Worm (Caenorhabditis elegans): ENCODE results near the gene smg-4.

smg-4 gene

DNA sequence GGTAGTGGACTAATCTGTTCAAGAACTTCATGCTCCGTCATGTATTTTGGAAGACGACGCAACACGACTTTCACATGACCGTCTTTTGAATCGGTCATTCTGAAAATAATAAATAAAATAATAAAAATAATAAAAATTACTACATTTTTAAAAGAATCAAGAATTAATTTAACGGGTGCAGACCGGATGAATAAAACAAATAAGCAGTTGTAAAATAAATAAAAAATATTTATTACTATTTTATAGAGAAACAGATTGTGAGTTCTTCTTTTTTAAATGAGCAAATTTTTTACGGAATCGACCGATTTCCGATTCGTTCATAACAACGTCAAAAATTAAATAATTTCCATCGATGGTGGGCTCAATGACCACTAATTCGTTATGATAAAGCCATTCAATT is at the start of gene smg-4:
Gene smg-4, minus strand, starts transcription at position 101 of the 400 bp plus-strand sequence.
- TF ChIP-seq cnd-1 (tag; optimal IDR thresholded peaks at IDR 0.05) (no peak), nhr-28 (tag; optimal IDR thresholded peaks at IDR 0.05) (no peak), nhr-237 (tag; optimal IDR thresholded peaks at IDR 0.05) (no peak), nhr-76 (tag; optimal IDR thresholded peaks at IDR 0.05) (no peak), lin-32 (GFP tag; optimal IDR thresholded peaks at IDR 0.05) (no peak), sptf-1 (tag; optimal IDR thresholded peaks at IDR 0.05) (no peak), tbx-8 (GFP tag; optimal IDR thresholded peaks at IDR 0.05) (no peak), unc-39 (tag; optimal IDR thresholded peaks at IDR 0.05) (no peak)

DNA sequence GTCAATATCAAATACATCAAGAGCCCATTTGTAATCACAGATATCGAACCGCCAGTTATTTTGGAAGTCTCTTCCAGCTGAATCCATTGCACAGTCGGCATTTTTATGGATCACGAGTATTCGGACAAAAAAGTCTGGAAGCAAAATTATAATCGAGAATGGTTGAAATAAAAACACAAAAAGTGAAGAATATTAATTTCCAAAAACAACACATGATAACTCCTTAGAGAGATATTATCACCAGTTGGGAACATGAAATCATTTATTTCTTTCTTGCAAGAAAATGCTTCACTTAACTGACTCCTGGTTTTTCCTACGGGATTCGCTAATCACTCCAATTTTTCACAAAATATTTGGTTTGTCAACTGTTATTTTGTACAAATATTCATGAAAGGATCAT is 46.6 kb upstream of the smg-4 start, which contains the start of gene str-2:
Gene str-2, minus strand, starts transcription at position 101 of the 400 bp plus-strand sequence.
- TF ChIP-seq M03D4.4 (tag; optimal IDR thresholded peaks at IDR 0.05) (no peak), tbx-8 (GFP tag; optimal IDR thresholded peaks at IDR 0.05) (no peak), lin-13 (tag; optimal IDR thresholded peaks at IDR 0.05) (no peak), nhr-237 (tag; optimal IDR thresholded peaks at IDR 0.05) (no peak), mep-1 (tag; optimal IDR thresholded peaks at IDR 0.05) (no peak), unc-120 (tag; optimal IDR thresholded peaks at IDR 0.05; ENCODE audit: poor library complexity, severe bottlenecking) (no peak), nhr-2 (tag; optimal IDR thresholded peaks at IDR 0.05) (no peak), elt-1 (tag; optimal IDR thresholded peaks at IDR 0.05; ENCODE audit: borderline replicate concordance, insufficient read depth) (no peak), bed-3 (GFP tag; optimal IDR thresholded peaks at IDR 0.05) (no peak), nhr-28 (tag; optimal IDR thresholded peaks at IDR 0.05) (no peak), cnd-1 (tag; optimal IDR thresholded peaks at IDR 0.05) (no peak), zip-8 (tag; optimal IDR thresholded peaks at IDR 0.05) (no peak), pha-4 (tag; optimal IDR thresholded peaks at IDR 0.05) (no peak)

DNA sequence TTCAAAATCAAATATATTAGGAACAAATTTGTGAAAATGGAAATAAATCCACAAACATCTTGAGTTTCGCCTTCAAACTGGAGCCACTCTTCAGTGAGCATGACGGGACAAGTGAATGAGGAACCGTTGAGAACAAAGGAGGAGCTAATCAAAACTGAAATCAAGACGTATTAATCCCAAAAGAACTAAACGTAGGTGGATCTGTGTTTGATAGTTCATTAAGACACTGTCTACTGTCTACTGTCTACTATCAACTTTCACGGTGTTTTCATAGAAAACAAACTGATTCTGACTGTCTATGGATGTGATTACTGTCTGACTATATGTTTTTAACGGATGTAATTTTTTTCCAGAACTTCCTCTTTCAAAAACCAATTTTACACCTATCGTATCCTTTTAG is 44.2 kb upstream of the smg-4 start, which contains the start of gene str-193:
Gene str-193, minus strand, starts transcription at position 101 of the 400 bp plus-strand sequence.
- TF ChIP-seq blmp-1 (tag; optimal IDR thresholded peaks at IDR 0.05) (no peak), nhr-237 (tag; optimal IDR thresholded peaks at IDR 0.05) (no peak), unc-62 (GFP tag; optimal IDR thresholded peaks at IDR 0.05) (no peak), sptf-1 (tag; optimal IDR thresholded peaks at IDR 0.05) (no peak), snpc-4 (tag; optimal IDR thresholded peaks at IDR 0.05) (no peak), bed-3 (GFP tag; optimal IDR thresholded peaks at IDR 0.05) (no peak), tbx-8 (GFP tag; optimal IDR thresholded peaks at IDR 0.05) (no peak), mab-5 (tag; optimal IDR thresholded peaks at IDR 0.05) (no peak), drap-1 (GFP tag; optimal IDR thresholded peaks at IDR 0.05) (no peak), ceh-39 (tag; optimal IDR thresholded peaks at IDR 0.05) (no peak), cnd-1 (tag; optimal IDR thresholded peaks at IDR 0.05) (no peak), elt-3 (tag; optimal IDR thresholded peaks at IDR 0.05) (no peak), sem-2 (GFP tag; optimal IDR thresholded peaks at IDR 0.05) (no peak), nhr-12 (tag; optimal IDR thresholded peaks at IDR 0.05) (no peak), pha-4 (tag; optimal IDR thresholded peaks at IDR 0.05) (no peak), lin-32 (GFP tag; optimal IDR thresholded peaks at IDR 0.05) (no peak), flh-1 (GFP tag; optimal IDR thresholded peaks at IDR 0.05) (no peak), M03D4.4 (tag; optimal IDR thresholded peaks at IDR 0.05) (no peak)

DNA sequence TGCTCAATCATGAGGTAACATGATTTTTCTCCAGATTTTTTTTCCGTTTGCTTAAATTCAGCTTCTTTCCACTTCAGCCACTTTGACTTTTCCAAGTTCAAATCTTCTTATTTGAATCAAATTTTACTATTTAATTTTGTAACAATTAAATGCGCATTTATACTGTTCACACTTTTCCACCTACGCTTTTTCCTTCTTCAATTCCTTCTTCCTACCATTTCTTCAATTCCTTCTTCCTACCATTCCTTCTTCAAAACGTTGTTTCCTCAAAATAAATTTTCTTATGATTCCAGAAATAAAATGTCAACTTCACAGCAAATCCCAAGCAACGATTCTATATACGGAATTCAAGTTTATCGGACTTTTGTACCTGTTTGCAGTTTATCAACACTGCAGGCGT is 38.8 kb upstream of the smg-4 start, which contains the start of gene sru-31:
Gene sru-31, plus strand, starts transcription at position 301 of the 400 bp plus-strand sequence.
- no peak for TF ChIP-seq lsy-2 (tag; optimal IDR thresholded peaks at IDR 0.05)

DNA sequence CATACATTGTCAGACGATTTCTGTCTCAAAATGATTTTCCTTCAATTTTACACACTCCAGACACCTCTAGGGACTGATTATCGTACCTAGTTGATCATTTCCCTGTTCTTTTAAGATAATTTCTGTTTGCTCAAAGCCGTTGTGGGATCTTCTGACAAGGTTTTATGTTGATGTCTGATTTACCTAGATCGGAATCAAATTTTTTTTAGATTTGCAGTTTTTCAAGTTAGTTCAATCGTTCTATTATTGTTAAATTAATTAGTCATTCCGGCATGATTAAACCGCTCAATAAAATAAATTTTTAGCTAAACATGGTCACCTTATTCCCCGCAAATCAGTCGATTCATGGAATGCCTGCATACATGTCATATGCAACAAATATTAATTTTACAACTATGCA is 36.0 kb upstream of the smg-4 start, which contains the start of gene sru-30:
Gene sru-30, plus strand, starts transcription at position 301 of the 400 bp plus-strand sequence.
- TF ChIP-seq drap-1 (GFP tag; optimal IDR thresholded peaks at IDR 0.05) (no peak), bed-3 (GFP tag; optimal IDR thresholded peaks at IDR 0.05) (no peak), mep-1 (tag; optimal IDR thresholded peaks at IDR 0.05) (no peak), elt-3 (tag; optimal IDR thresholded peaks at IDR 0.05) (no peak), blmp-1 (tag; optimal IDR thresholded peaks at IDR 0.05) (no peak), lin-13 (tag; optimal IDR thresholded peaks at IDR 0.05) (no peak), nhr-237 (tag; optimal IDR thresholded peaks at IDR 0.05) (no peak), sptf-1 (tag; optimal IDR thresholded peaks at IDR 0.05) (no peak), lsy-2 (tag; optimal IDR thresholded peaks at IDR 0.05) (no peak), M03D4.4 (tag; optimal IDR thresholded peaks at IDR 0.05) (no peak), unc-39 (tag; optimal IDR thresholded peaks at IDR 0.05) (no peak), nhr-2 (tag; optimal IDR thresholded peaks at IDR 0.05) (no peak), mab-5 (tag; optimal IDR thresholded peaks at IDR 0.05) (no peak), sem-2 (GFP tag; optimal IDR thresholded peaks at IDR 0.05) (no peak), ceh-39 (tag; optimal IDR thresholded peaks at IDR 0.05) (no peak), flh-1 (GFP tag; optimal IDR thresholded peaks at IDR 0.05) (no peak), cnd-1 (tag; optimal IDR thresholded peaks at IDR 0.05) (no peak), ztf-11 (tag; optimal IDR thresholded peaks at IDR 0.05) (no peak), lin-32 (GFP tag; optimal IDR thresholded peaks at IDR 0.05) (no peak)
